Fruit fly (Drosophila melanogaster) Kc167 (cell line): Measurements from ENCODE around the gene CG5087.

Experiments
- Myc ChIP-seq: fragments of >200 bp; optimal IDR thresholded peaks from 2 replicates; lab custom pipeline; 2017; ENCODE audit warnings: missing external identifiers
- Sin3A ChIP-seq: fragments of >200 bp; optimal IDR thresholded peaks from 2 replicates; lab custom pipeline; 2018; ENCODE audit warnings: missing external identifiers
- h ChIP-seq: fragments of >200 bp; optimal IDR thresholded peaks from 3 replicates; lab custom pipeline; 2018; ENCODE audit warnings: missing external identifiers
- insv ChIP-seq: fragments of >200 bp; optimal IDR thresholded peaks from 3 replicates; lab custom pipeline; 2018; ENCODE audit warnings: missing external identifiers
- psq ChIP-seq: fragments of >200 bp; optimal IDR thresholded peaks from 2 replicates; lab custom pipeline; 2017; ENCODE audit warnings: missing external identifiers

dm6 chr3L:8996173-8996767 is 1.7 kb upstream of the CG5087 start:
- TF ChIP-seq h (lab: Kevin White, UChicago) (no peak), Sin3A (lab: Kevin White, UChicago) (no peak), insv (lab: Kevin White, UChicago) (no peak), psq (lab: Kevin White, UChicago) (no peak), Myc (lab: Kevin White, UChicago) (no peak)
